Worm (Caenorhabditis elegans) whole organism, L4/young adult: ENCODE data around the gene T08A9.13.

Experiments used
- W03F9.2 ChIP-seq: fragments of 150-350 bp; optimal IDR thresholded peaks from 2 replicates; lab custom pipeline; 2014; ENCODE audit warnings: missing biosample characterization, missing genetic modification characterization
- him-1 ChIP-seq: sonication (generic microtip); optimal IDR thresholded peaks from 2 replicates; lab custom pipeline; 2016; ENCODE audit warnings: missing genotype, missing genetic modification reagents, missing genetic modification characterization, missing compliant biosample characterization

ce11 chrX:7311870-7312269 is 10.4 kb downstream of the T08A9.13 start:
- TF ChIP-seq W03F9.2 (tag; lab: Kevin White, UChicago) (no peak), him-1 (tag; lab: Kevin White, UChicago) (no peak)
